Fruit fly (Drosophila melanogaster): ENCODE results near the gene Smn.

Smn gene

DNA sequence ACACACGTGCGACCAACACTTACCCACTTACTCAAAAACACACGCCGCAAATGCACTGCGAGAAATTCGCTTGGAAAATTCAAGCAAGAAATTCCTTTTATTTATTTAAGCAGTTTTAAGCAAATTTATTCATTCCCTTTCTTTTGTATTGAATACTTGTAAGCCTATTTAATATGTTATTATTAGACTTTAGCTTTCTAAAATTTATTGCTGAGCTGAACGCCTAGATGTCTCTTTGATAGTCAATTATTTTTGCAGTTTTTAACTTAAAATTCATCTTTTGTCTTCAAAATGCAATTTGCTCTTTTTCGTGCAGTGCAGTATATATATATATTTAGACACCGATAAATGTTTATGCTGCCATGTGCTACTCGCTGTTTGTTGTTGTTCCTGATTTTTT lies 47.4 kb downstream of the Smn start (continued):
- TF ChIP-seq CG18011 (GFP tag; optimal IDR thresholded peaks at IDR 0.05) (peak; percentile 49), pfk (GFP tag; optimal IDR thresholded peaks at IDR 0.05) (no peak), Sin3A (optimal IDR thresholded peaks at IDR 0.05) (no peak), Bteb2 (GFP tag; optimal IDR thresholded peaks at IDR 0.05) (peak; percentile 65), Dip2 (GFP tag; IDR thresholded peaks at IDR 0.05) (no peak), CG7839 (tag; optimal IDR thresholded peaks at IDR 0.05) (peak; percentile 88), CG15696 (tag; optimal IDR thresholded peaks at IDR 0.05) (peak; percentile 59), amos (GFP tag; IDR thresholded peaks at IDR 0.05; ENCODE audit: partially characterized antibody) (no peak), seq (GFP tag; IDR thresholded peaks at IDR 0.05) (peak; percentile 67), CG4617 (GFP tag; optimal IDR thresholded peaks at IDR 0.05; ENCODE audit: borderline replicate concordance) (peak; percentile 37), lab (GFP tag; optimal IDR thresholded peaks at IDR 0.05) (peak; percentile 85), MBD-R2 (GFP tag; IDR thresholded peaks at IDR 0.05) (no peak; the same call in 1 of the 2 replicates), Nf-YA (GFP tag; IDR thresholded peaks at IDR 0.05) (0 out of 2 replicates have a peak, but pooled peaks have one; percentile 51), Scr (GFP tag; IDR thresholded peaks at IDR 0.05; ENCODE audit: partially characterized antibody) (no peak), CG6791 (GFP tag; IDR thresholded peaks at IDR 0.05; ENCODE audit: partially characterized antibody) (no peak), Fer3 (tag; optimal IDR thresholded peaks at IDR 0.05) (peak; percentile 82), CG7372 (GFP tag; IDR thresholded peaks at IDR 0.05) (peak; percentile 69), CG9932 (GFP tag; IDR thresholded peaks at IDR 0.05) (peak; percentile 52), Antp (GFP tag; optimal IDR thresholded peaks at IDR 0.05) (peak; percentile 64), dmrt11E (tag; optimal IDR thresholded peaks at IDR 0.05) (peak; percentile 70), bigmax (GFP tag; optimal IDR thresholded peaks at IDR 0.05) (no peak), CG4282 (GFP tag; optimal IDR thresholded peaks at IDR 0.05) (no peak), CG5245 (GFP tag; optimal IDR thresholded peaks at IDR 0.05) (peak; percentile 77), NfI (GFP tag; optimal IDR thresholded peaks at IDR 0.05) (peak; percentile 85), Fer1 (GFP tag; optimal IDR thresholded peaks at IDR 0.05) (peak; percentile 85), Vsx1 (GFP tag; optimal IDR thresholded peaks at IDR 0.05) (peak; percentile 47), B-H2 (GFP tag; optimal IDR thresholded peaks at IDR 0.05) (peak; percentile 42), Max (GFP tag; optimal IDR thresholded peaks at IDR 0.05) (peak; percentile 80), CG7271 (tag; optimal IDR thresholded peaks at IDR 0.05) (no peak), CG10267 (tag; optimal IDR thresholded peaks at IDR 0.05) (peak; percentile 74), rib (GFP tag; IDR thresholded peaks at IDR 0.05) (no peak), CG6854 (GFP tag; optimal IDR thresholded peaks at IDR 0.05) (peak; percentile 42), Dek (tag; optimal IDR thresholded peaks at IDR 0.05) (peak; percentile 68), CG3065 (GFP tag; optimal IDR thresholded peaks at IDR 0.05) (peak; percentile 11), CG10366 (GFP tag; IDR thresholded peaks at IDR 0.05) (peak; percentile 52; the same call in 1 of the 2 replicates), NK7.1 (GFP tag; optimal IDR thresholded peaks at IDR 0.05) (peak; percentile 48), D (optimal IDR thresholded peaks at IDR 0.05) (no peak), D (GFP tag; optimal IDR thresholded peaks at IDR 0.05) (peak; percentile 82), CG6813 (GFP tag; optimal IDR thresholded peaks at IDR 0.05) (peak; percentile 65), CG2116 (GFP tag; optimal IDR thresholded peaks at IDR 0.05) (peak; percentile 22), fd96Cb (tag; optimal IDR thresholded peaks at IDR 0.05) (peak; percentile 86), CHES-1-like (GFP tag; optimal IDR thresholded peaks at IDR 0.05) (peak; percentile 50), CG12659 (GFP tag; optimal IDR thresholded peaks at IDR 0.05) (peak; percentile 85), CG8944 (GFP tag; optimal IDR thresholded peaks at IDR 0.05) (peak; percentile 71), inv (GFP tag; IDR thresholded peaks at IDR 0.05; ENCODE audit: partially characterized antibody) (no peak), CG30431 (GFP tag; optimal IDR thresholded peaks at IDR 0.05) (peak; percentile 70), HLH3B (GFP tag; IDR thresholded peaks at IDR 0.05) (peak; percentile 69; the same call in 1 of the 2 replicates), Rfx (GFP tag; IDR thresholded peaks at IDR 0.05) (peak; percentile 76), aop (GFP tag; IDR thresholded peaks at IDR 0.05) (no peak), peb (GFP tag; IDR thresholded peaks at IDR 0.05) (peak; percentile 44; the same call in 1 of the 2 replicates), mirr (GFP tag; optimal IDR thresholded peaks at IDR 0.05) (no peak)

Measured in whole organism, embryonic.